Worm (Caenorhabditis elegans): ENCODE results near the gene cdk-4.

Gene cdk-4

DNA sequence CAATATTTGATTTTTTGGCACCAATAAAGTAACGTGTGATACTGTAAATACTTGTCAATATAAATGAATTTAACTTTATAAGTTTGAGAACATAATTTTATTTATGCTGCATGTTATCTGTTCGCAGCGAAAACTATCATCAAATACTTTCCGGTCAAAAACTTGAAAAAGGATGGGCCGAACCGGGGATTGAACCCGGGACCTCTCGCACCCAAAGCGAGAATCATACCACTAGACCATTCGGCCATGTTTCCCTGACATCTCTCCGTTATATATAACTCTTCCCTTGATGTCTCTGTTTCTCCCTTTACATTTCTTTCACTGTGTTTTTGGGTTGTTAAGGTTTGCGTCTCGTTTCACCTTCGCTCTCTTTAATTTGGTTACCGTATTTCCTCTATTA, 6.9 kb downstream of the cdk-4 start (continued):
- TF ChIP-seq ttx-3 (tag; optimal IDR thresholded peaks at IDR 0.05) (peak; percentile 68), zip-5 (tag; optimal IDR thresholded peaks at IDR 0.05) (peak; percentile 30), sdc-2 (tag; optimal IDR thresholded peaks at IDR 0.05) (peak; percentile 94), ahr-1 (tag; optimal IDR thresholded peaks at IDR 0.05) (peak; percentile 54), ceh-18 (tag; optimal IDR thresholded peaks at IDR 0.05) (peak; percentile 27), nhr-232 (tag; optimal IDR thresholded peaks at IDR 0.05) (peak; percentile 70), lin-11 (tag; optimal IDR thresholded peaks at IDR 0.05) (peak; percentile 64), fax-1 (tag; optimal IDR thresholded peaks at IDR 0.05) (peak; percentile 29), ceh-6 (GFP tag; optimal IDR thresholded peaks at IDR 0.05) (peak; percentile 85), dmd-4 (tag; optimal IDR thresholded peaks at IDR 0.05; ENCODE audit: borderline replicate concordance) (no peak), hlh-30 (tag; optimal IDR thresholded peaks at IDR 0.05; ENCODE audit: insufficient read depth) (peak; percentile 41), pat-9 (tag; optimal IDR thresholded peaks at IDR 0.05) (peak; percentile 64), pha-2 (tag; optimal IDR thresholded peaks at IDR 0.05) (peak; percentile 23), unc-55 (GFP tag; optimal IDR thresholded peaks at IDR 0.05) (no peak), ceh-45 (GFP tag; IDR thresholded peaks at IDR 0.05) (peak; percentile 60; the same call in 1 of the 2 replicates), sox-2 (GFP tag; IDR thresholded peaks at IDR 0.05) (peak; percentile 78), unc-3 (GFP tag; conservative IDR thresholded peaks at IDR 0.05) (peak; percentile 67), unc-3 (tag; optimal IDR thresholded peaks at IDR 0.05) (peak; percentile 71), pag-3 (tag; optimal IDR thresholded peaks at IDR 0.05; ENCODE audit: borderline replicate concordance) (no peak), ceh-14 (tag; optimal IDR thresholded peaks at IDR 0.05) (peak; percentile 68), tbx-7 (tag; optimal IDR thresholded peaks at IDR 0.05) (peak; percentile 4), fkh-10 (GFP tag; optimal IDR thresholded peaks at IDR 0.05) (no peak), ceh-31 (tag; optimal IDR thresholded peaks at IDR 0.05) (peak; percentile 23), mec-3 (tag; optimal IDR thresholded peaks at IDR 0.05; ENCODE audit: borderline replicate concordance) (no peak), K09A11.1 (tag; optimal IDR thresholded peaks at IDR 0.05; ENCODE audit: insufficient read depth) (peak; percentile 46), ama-1 (optimal IDR thresholded peaks at IDR 0.05) (no peak), ceh-24 (tag; optimal IDR thresholded peaks at IDR 0.05) (peak; percentile 55), npax-4 (tag; optimal IDR thresholded peaks at IDR 0.05) (peak; percentile 67), hlh-6 (tag; optimal IDR thresholded peaks at IDR 0.05) (peak; percentile 78), ceh-30 (tag; optimal IDR thresholded peaks at IDR 0.05) (peak; percentile 4), unc-42 (tag; optimal IDR thresholded peaks at IDR 0.05) (peak; percentile 24), C08G9.2 (tag; optimal IDR thresholded peaks at IDR 0.05) (peak; percentile 67), T23F11.4 (GFP tag; optimal IDR thresholded peaks at IDR 0.05) (peak; percentile 77), sox-4 (tag; optimal IDR thresholded peaks at IDR 0.05) (peak; percentile 83), C38D4.7 (GFP tag; optimal IDR thresholded peaks at IDR 0.05) (peak; percentile 79), ceh-9 (tag; optimal IDR thresholded peaks at IDR 0.05) (peak; percentile 50), elt-2 (tag; optimal IDR thresholded peaks at IDR 0.05) (peak; percentile 78), ceh-34 (tag; optimal IDR thresholded peaks at IDR 0.05) (peak; percentile 23), tbx-2 (tag; optimal IDR thresholded peaks at IDR 0.05) (peak; percentile 70), pax-1 (tag; optimal IDR thresholded peaks at IDR 0.05) (no peak), pqm-1 (tag; optimal IDR thresholded peaks at IDR 0.05) (no peak), unc-86 (tag; optimal IDR thresholded peaks at IDR 0.05) (peak; percentile 72), ceh-2 (tag; optimal IDR thresholded peaks at IDR 0.05) (peak; percentile 42), elt-4 (tag; optimal IDR thresholded peaks at IDR 0.05) (no peak), pha-4 (tag; optimal IDR thresholded peaks at IDR 0.05) (no peak)

All from whole organism, late embryonic.